Worm (Caenorhabditis elegans): ENCODE measurements around the gene agr-1.

The agr-1 gene

ce11 chrII:6800104-6800711 lies 25.2 kb upstream of the agr-1 start, which contains the start of gene F31E8.4:
Gene F31E8.4 (minus strand): TSS chrII:6800154.
- TF ChIP-seq tbx-2 (tag; optimal IDR thresholded peaks at IDR 0.05) (no peak), nhr-67 (tag; optimal IDR thresholded peaks at IDR 0.05) (no peak), ztf-4 (tag; optimal IDR thresholded peaks at IDR 0.05) (no peak), nhr-237 (tag; optimal IDR thresholded peaks at IDR 0.05) (no peak), lin-15B (tag; optimal IDR thresholded peaks at IDR 0.05) (peak; percentile 3), nhr-77 (tag; optimal IDR thresholded peaks at IDR 0.05) (no peak), unc-62 (GFP tag; optimal IDR thresholded peaks at IDR 0.05) (no peak), R02D3.7 (tag; optimal IDR thresholded peaks at IDR 0.05) (peak; percentile 43), pqm-1 (tag; optimal IDR thresholded peaks at IDR 0.05) (peak; percentile 69), elt-1 (tag; optimal IDR thresholded peaks at IDR 0.05) (no peak), nfya-1 (tag; optimal IDR thresholded peaks at IDR 0.05; ENCODE audit: insufficient read depth) (peak; percentile 4), zag-1 (tag; optimal IDR thresholded peaks at IDR 0.05) (no peak), fos-1 (tag; optimal IDR thresholded peaks at IDR 0.05) (no peak), ceh-82 (tag; optimal IDR thresholded peaks at IDR 0.05) (no peak), lsy-12 (tag; optimal IDR thresholded peaks at IDR 0.05) (no peak), nhr-28 (tag; optimal IDR thresholded peaks at IDR 0.05) (no peak), daf-12 (tag; optimal IDR thresholded peaks at IDR 0.05) (no peak), unc-39 (tag; optimal IDR thresholded peaks at IDR 0.05) (no peak), pha-4 (tag; optimal IDR thresholded peaks at IDR 0.05) (peak; percentile 68), ceh-28 (tag; optimal IDR thresholded peaks at IDR 0.05) (no peak), fkh-10 (GFP tag; optimal IDR thresholded peaks at IDR 0.05) (no peak), hmg-11 (tag; optimal IDR thresholded peaks at IDR 0.05) (peak; percentile 46), nhr-25 (tag; optimal IDR thresholded peaks at IDR 0.05) (no peak), ceh-16 (tag; optimal IDR thresholded peaks at IDR 0.05) (no peak), egl-5 (tag; optimal IDR thresholded peaks at IDR 0.05) (peak; percentile 10), lin-39 (tag; optimal IDR thresholded peaks at IDR 0.05) (no peak), sea-2 (GFP tag; optimal IDR thresholded peaks at IDR 0.05) (no peak), jun-1 (tag; optimal IDR thresholded peaks at IDR 0.05) (no peak), mdl-1 (tag; optimal IDR thresholded peaks at IDR 0.05) (no peak), elt-2 (tag; optimal IDR thresholded peaks at IDR 0.05) (peak; percentile 73)

ce11 chrII:6791891-6792290 lies 16.9 kb upstream of the agr-1 start, which contains the start of gene T13C2.2:
Gene T13C2.2 (plus strand): TSS chrII:6792191.
- no peak for TF ChIP-seq mml-1 (tag; optimal IDR thresholded peaks at IDR 0.05)
- TF ChIP-seq elt-1 (tag; optimal IDR thresholded peaks at IDR 0.05) = no peak
- no peak for TF ChIP-seq nhr-77 (tag; optimal IDR thresholded peaks at IDR 0.05)
- no peak for TF ChIP-seq R02D3.7 (tag; optimal IDR thresholded peaks at IDR 0.05)
- no peak for TF ChIP-seq sea-2 (GFP tag; optimal IDR thresholded peaks at IDR 0.05)
- TF ChIP-seq eor-1 (tag; optimal IDR thresholded peaks at IDR 0.05) = no peak
- no peak for TF ChIP-seq fos-1 (tag; optimal IDR thresholded peaks at IDR 0.05)
- TF ChIP-seq jun-1 (tag; optimal IDR thresholded peaks at IDR 0.05) = no peak
- TF ChIP-seq nhr-28 (tag; optimal IDR thresholded peaks at IDR 0.05) = no peak
- TF ChIP-seq pha-4 (tag; optimal IDR thresholded peaks at IDR 0.05) = no peak
- no peak for TF ChIP-seq lin-39 (tag; optimal IDR thresholded peaks at IDR 0.05)
- no peak for TF ChIP-seq nhr-43 (tag; optimal IDR thresholded peaks at IDR 0.05; ENCODE audit: poor library complexity, severe bottlenecking)

- no peak for TF ChIP-seq egl-27 (tag; optimal IDR thresholded peaks at IDR 0.05)
- no peak for TF ChIP-seq elt-2 (tag; optimal IDR thresholded peaks at IDR 0.05)
- TF ChIP-seq pha-4 (tag; optimal IDR thresholded peaks at IDR 0.05) = no peak
- TF ChIP-seq nhr-23 (tag; optimal IDR thresholded peaks at IDR 0.05) = no peak
- TF ChIP-seq daf-12 (tag; optimal IDR thresholded peaks at IDR 0.05) = no peak
- TF ChIP-seq ceh-28 (tag; optimal IDR thresholded peaks at IDR 0.05) = no peak
- no peak for TF ChIP-seq tbx-2 (tag; optimal IDR thresholded peaks at IDR 0.05)
- TF ChIP-seq nhr-77 (tag; optimal IDR thresholded peaks at IDR 0.05) = no peak
- no peak for TF ChIP-seq lin-15B (tag; optimal IDR thresholded peaks at IDR 0.05)
Measured at ce11 chrII:6788672-6789298, 13.8 kb upstream of the agr-1 start, which contains the start of gene T13C2.3. Gene T13C2.3 (plus strand): TSS chrII:6789248.

ce11 chrII:6783377-6783829 lies 8.4 kb upstream of the agr-1 start, which contains the start of gene gldi-2:
Gene gldi-2 (plus strand): TSS chrII:6783427.
- TF ChIP-seq daf-12 (tag; optimal IDR thresholded peaks at IDR 0.05) = no peak
- no peak for TF ChIP-seq egl-5 (tag; optimal IDR thresholded peaks at IDR 0.05)
- no peak for TF ChIP-seq ZK546.5 (tag; optimal IDR thresholded peaks at IDR 0.05)
- no peak for TF ChIP-seq lin-15B (tag; optimal IDR thresholded peaks at IDR 0.05)
- no peak for TF ChIP-seq elt-2 (tag; optimal IDR thresholded peaks at IDR 0.05)
- no peak for TF ChIP-seq nhr-67 (tag; optimal IDR thresholded peaks at IDR 0.05)
- no peak for TF ChIP-seq ama-1 (optimal IDR thresholded peaks at IDR 0.05)
- no peak for TF ChIP-seq skn-1 (tag; optimal IDR thresholded peaks at IDR 0.05)
- no peak for TF ChIP-seq nhr-76 (tag; optimal IDR thresholded peaks at IDR 0.05)
- TF ChIP-seq ceh-82 (tag; optimal IDR thresholded peaks at IDR 0.05) = no peak
- no peak for TF ChIP-seq fkh-2 (tag; optimal IDR thresholded peaks at IDR 0.05)
- TF ChIP-seq zag-1 (tag; optimal IDR thresholded peaks at IDR 0.05) = no peak
- TF ChIP-seq snpc-4 (tag; optimal IDR thresholded peaks at IDR 0.05) = no peak
- TF ChIP-seq ztf-4 (tag; optimal IDR thresholded peaks at IDR 0.05) = no peak
- no peak for TF ChIP-seq lin-39 (tag; optimal IDR thresholded peaks at IDR 0.05)
- no peak for TF ChIP-seq egl-27 (tag; optimal IDR thresholded peaks at IDR 0.05)
- TF ChIP-seq ztf-11 (tag; optimal IDR thresholded peaks at IDR 0.05) = no peak
- TF ChIP-seq ceh-9 (tag; optimal IDR thresholded peaks at IDR 0.05) = no peak
- TF ChIP-seq unc-39 (tag; optimal IDR thresholded peaks at IDR 0.05) = no peak
- TF ChIP-seq nhr-237 (tag; optimal IDR thresholded peaks at IDR 0.05) = no peak

All from whole organism, L3 larva.